Worm (Caenorhabditis elegans): ENCODE data around the gene dpf-5.

The dpf-5 gene

ce11 chrIV:4806486-4806885 lies at the start of gene dpf-5:
Gene dpf-5, minus strand, starts transcription at chrIV:4806586.
- TF ChIP-seq madf-2 (tag; optimal IDR thresholded peaks at IDR 0.05) (no peak), mec-3 (tag; optimal IDR thresholded peaks at IDR 0.05; ENCODE audit: borderline replicate concordance) (no peak), ceh-48 (tag; optimal IDR thresholded peaks at IDR 0.05) (no peak), fkh-10 (GFP tag; optimal IDR thresholded peaks at IDR 0.05) (no peak), pros-1 (tag; optimal IDR thresholded peaks at IDR 0.05) (no peak), ceh-34 (tag; optimal IDR thresholded peaks at IDR 0.05) (no peak), ceh-18 (tag; optimal IDR thresholded peaks at IDR 0.05) (no peak), ceh-2 (tag; optimal IDR thresholded peaks at IDR 0.05) (no peak), ref-2 (tag; optimal IDR thresholded peaks at IDR 0.05) (no peak), K09A11.1 (tag; optimal IDR thresholded peaks at IDR 0.05; ENCODE audit: insufficient read depth) (no peak), che-1 (tag; optimal IDR thresholded peaks at IDR 0.05) (no peak), tbx-7 (tag; optimal IDR thresholded peaks at IDR 0.05) (no peak), zip-5 (tag; optimal IDR thresholded peaks at IDR 0.05) (no peak), sdc-2 (tag; optimal IDR thresholded peaks at IDR 0.05) (no peak)

DNA sequence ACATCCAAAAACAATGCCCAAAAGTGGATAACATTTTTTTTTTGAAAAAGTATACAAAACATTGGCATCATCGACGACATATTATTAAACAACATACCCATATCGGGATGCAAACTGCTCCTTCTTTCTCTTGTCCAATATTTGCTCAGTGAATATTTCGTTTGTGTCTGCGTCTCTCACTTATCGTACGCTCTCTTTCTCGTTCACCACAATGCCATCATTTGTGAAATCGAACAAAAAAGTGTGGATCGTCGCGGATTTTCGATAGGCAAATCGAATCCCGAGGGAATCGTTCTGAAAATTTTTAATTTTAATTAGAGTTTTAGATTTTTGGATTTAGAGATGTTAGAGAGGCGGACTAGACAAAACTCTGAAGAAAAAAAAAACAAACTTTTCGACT lies 40.4 kb upstream of the dpf-5 start, which contains the start of gene tat-2:
TSS of gene tat-2 (minus strand) at position 101 of the 400 bp plus-strand sequence.
- TF ChIP-seq eyg-1 (tag; optimal IDR thresholded peaks at IDR 0.05) (no peak), K09A11.1 (tag; optimal IDR thresholded peaks at IDR 0.05; ENCODE audit: insufficient read depth) (no peak), zip-5 (tag; optimal IDR thresholded peaks at IDR 0.05) (no peak), fkh-10 (GFP tag; optimal IDR thresholded peaks at IDR 0.05) (no peak), tbx-2 (tag; optimal IDR thresholded peaks at IDR 0.05) (no peak), hlh-15 (tag; optimal IDR thresholded peaks at IDR 0.05) (no peak), ets-4 (tag; optimal IDR thresholded peaks at IDR 0.05) (no peak), che-1 (tag; optimal IDR thresholded peaks at IDR 0.05) (no peak), dve-1 (tag; optimal IDR thresholded peaks at IDR 0.05) (no peak), ceh-22 (tag; optimal IDR thresholded peaks at IDR 0.05) (no peak), ceh-2 (tag; optimal IDR thresholded peaks at IDR 0.05) (no peak), nhr-11 (tag; optimal IDR thresholded peaks at IDR 0.05) (no peak), rnt-1 (tag; optimal IDR thresholded peaks at IDR 0.05) (no peak), ref-2 (tag; optimal IDR thresholded peaks at IDR 0.05) (no peak), unc-86 (tag; optimal IDR thresholded peaks at IDR 0.05) (no peak), pros-1 (tag; optimal IDR thresholded peaks at IDR 0.05) (no peak), gmeb-2 (tag; optimal IDR thresholded peaks at IDR 0.05) (no peak), fax-1 (tag; optimal IDR thresholded peaks at IDR 0.05) (no peak), odd-2 (tag; optimal IDR thresholded peaks at IDR 0.05) (no peak), dmd-4 (tag; optimal IDR thresholded peaks at IDR 0.05; ENCODE audit: borderline replicate concordance) (no peak)

- TF ChIP-seq ceh-31 (tag; optimal IDR thresholded peaks at IDR 0.05) (no peak), ama-1 (optimal IDR thresholded peaks at IDR 0.05) (no peak), fkh-10 (GFP tag; optimal IDR thresholded peaks at IDR 0.05) (no peak), eyg-1 (tag; optimal IDR thresholded peaks at IDR 0.05) (no peak), ceh-45 (GFP tag; IDR thresholded peaks at IDR 0.05) (no peak), pros-1 (tag; optimal IDR thresholded peaks at IDR 0.05) (no peak), hlh-13 (GFP tag; optimal IDR thresholded peaks at IDR 0.05) (no peak), ceh-14 (tag; optimal IDR thresholded peaks at IDR 0.05) (no peak), nhr-232 (tag; optimal IDR thresholded peaks at IDR 0.05) (no peak), tbx-2 (tag; optimal IDR thresholded peaks at IDR 0.05) (no peak)
Measured at ce11 chrIV:4842030-4842429, 35.6 kb upstream of the dpf-5 start.

DNA sequence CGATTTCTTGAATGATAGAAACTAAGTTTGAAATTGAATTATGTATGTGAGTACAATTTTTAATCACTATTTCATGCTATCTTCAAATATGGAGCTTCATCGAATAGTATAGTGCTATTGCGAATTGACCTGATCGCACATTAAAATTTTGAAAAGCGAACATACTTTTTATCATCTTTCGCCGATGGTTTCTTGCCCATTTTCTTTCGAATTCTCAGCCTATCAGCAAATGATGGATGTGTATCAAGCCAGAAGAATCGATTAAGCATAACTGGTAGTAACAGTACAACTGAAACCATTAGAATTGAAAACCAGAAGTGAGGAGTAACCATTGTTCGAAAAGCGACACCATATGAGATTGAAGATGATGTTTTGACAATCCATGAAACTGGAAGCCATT lies 23.3 kb upstream of the dpf-5 start:
- TF ChIP-seq K02D7.2 (tag; optimal IDR thresholded peaks at IDR 0.05) (no peak), C08G9.2 (tag; optimal IDR thresholded peaks at IDR 0.05) (no peak), npax-4 (tag; optimal IDR thresholded peaks at IDR 0.05) (no peak), eyg-1 (tag; optimal IDR thresholded peaks at IDR 0.05) (no peak), hlh-6 (tag; optimal IDR thresholded peaks at IDR 0.05) (no peak), pqm-1 (tag; optimal IDR thresholded peaks at IDR 0.05) (no peak), ceh-31 (tag; optimal IDR thresholded peaks at IDR 0.05) (no peak), unc-55 (GFP tag; optimal IDR thresholded peaks at IDR 0.05) (no peak), lin-11 (tag; optimal IDR thresholded peaks at IDR 0.05) (no peak), sox-4 (tag; optimal IDR thresholded peaks at IDR 0.05) (no peak), Y22D7AL.16 (tag; optimal IDR thresholded peaks at IDR 0.05) (no peak), tbx-2 (tag; optimal IDR thresholded peaks at IDR 0.05) (no peak), rnt-1 (tag; optimal IDR thresholded peaks at IDR 0.05) (no peak), ceh-18 (tag; optimal IDR thresholded peaks at IDR 0.05) (no peak), dve-1 (tag; optimal IDR thresholded peaks at IDR 0.05) (no peak), ztf-16 (tag; optimal IDR thresholded peaks at IDR 0.05) (no peak), ets-4 (tag; optimal IDR thresholded peaks at IDR 0.05) (no peak), ceh-30 (tag; optimal IDR thresholded peaks at IDR 0.05) (no peak), hlh-13 (GFP tag; optimal IDR thresholded peaks at IDR 0.05) (no peak)

Data from whole organism, late embryonic.